Fruit fly (Drosophila melanogaster): ENCODE data around the gene temp.

dm6 chrX:2221598-2221997 lies 40.7 kb downstream of the temp start:
- TF ChIP-seq Myc (optimal IDR thresholded peaks at IDR 0.05) (no peak), h (optimal IDR thresholded peaks at IDR 0.05) (no peak)

Data from Kc167 (cell line).